Worm (Caenorhabditis elegans) whole organism, L4/young adult: ENCODE measurements around the gene gmeb-3.

Experiments used
- W03F9.2 ChIP-seq: fragments of 150-350 bp; optimal IDR thresholded peaks from 2 replicates; lab custom pipeline; 2014; ENCODE audit warnings: missing biosample characterization, missing genetic modification characterization
- dao-5 ChIP-seq: sonication (generic microtip); optimal IDR thresholded peaks from 2 replicates; lab custom pipeline; 2016; ENCODE audit warnings: missing genotype, missing genetic modification characterization, moderate library complexity, missing compliant biosample characterization
- him-1 ChIP-seq: sonication (generic microtip); optimal IDR thresholded peaks from 2 replicates; lab custom pipeline; 2016; ENCODE audit warnings: missing genotype, missing genetic modification reagents, missing genetic modification characterization, missing compliant biosample characterization

DNA sequence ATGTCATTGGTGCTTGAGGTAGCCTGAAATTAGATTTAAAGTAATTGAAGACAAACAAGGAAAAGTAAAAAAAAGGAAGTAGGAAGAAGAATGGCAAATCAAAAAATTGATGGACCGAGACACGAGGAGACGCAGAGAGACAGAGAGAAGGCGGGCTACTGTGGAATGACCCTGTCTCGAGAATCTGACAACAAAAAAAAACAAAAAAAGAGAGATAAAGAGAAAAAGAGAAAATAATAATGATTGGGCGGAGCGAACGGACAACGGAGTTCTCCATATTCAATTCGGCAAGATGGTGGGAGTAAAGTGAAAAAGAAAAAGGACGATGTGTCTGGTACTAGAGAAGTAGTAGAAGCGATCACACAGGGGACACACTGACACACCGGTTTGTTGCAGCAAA lies 40.7 kb downstream of the gmeb-3 start, which contains the start of gene toh-1:
- no peak for TF ChIP-seq him-1 (tag; lab: Kevin White, UChicago)
- TF ChIP-seq dao-5 (tag; lab: Kevin White, UChicago): no peak
- TF ChIP-seq W03F9.2 (tag; lab: Kevin White, UChicago): no peak
